Worm (Caenorhabditis elegans) whole organism, L4 larva: Measurements from ENCODE around the gene mdl-1.

ENCODE experiments used
- Y75B8A.6 ChIP-seq: fragments of 200-800 bp; sonication (Bioruptor generic); IDR thresholded peaks from 2 replicates; pipeline ENCODE4 v1.3.6; 2022; ENCODE audit warnings: missing genetic modification reagents, missing genetic modification characterization, missing compliant biosample characterization
- dmd-9 ChIP-seq: fragments of 200-800 bp; sonication (Bioruptor generic); IDR thresholded peaks from 2 replicates; pipeline ENCODE4 v1.3.6; 2022; ENCODE audit warnings: missing genetic modification reagents, missing genetic modification characterization, missing compliant biosample characterization
- fkh-10 ChIP-seq: fragments of 150-350 bp; optimal IDR thresholded peaks from 2 replicates; lab custom pipeline; 2014; ENCODE audit warnings: missing biosample characterization, missing genetic modification reagents, missing genetic modification characterization
- php-3 ChIP-seq: fragments of 200-800 bp; sonication (Bioruptor generic); IDR thresholded peaks from 2 replicates; pipeline ENCODE4 v1.3.6; 2022; ENCODE audit warnings: missing genetic modification reagents, missing genetic modification characterization, missing compliant biosample characterization
- zfp-2 ChIP-seq: sonication (generic microtip); optimal IDR thresholded peaks from 2 replicates; lab custom pipeline; 2016; ENCODE audit warnings: mild to moderate bottlenecking, missing genetic modification characterization, missing compliant biosample characterization

- TF ChIP-seq zfp-2 (no peak), dmd-9 (GFP tag; lab: Robert Waterston, UW) (no peak), php-3 (GFP tag; lab: Robert Waterston, UW) (no peak), Y75B8A.6 (no peak), fkh-10 (GFP tag; lab: Kevin White, UChicago) (no peak)
Observed at ce11 chrX:6733201-6733600, 8.9 kb upstream of the mdl-1 start, which contains the start of gene R03E9.2.
